Worm (Caenorhabditis elegans) whole organism, L4 larva: Measurements from ENCODE around the gene F21E9.2.

Source experiments
- D1046.2 ChIP-seq: fragments of 200-800 bp; sonication (Bioruptor generic); IDR thresholded peaks from 2 replicates; pipeline ENCODE4 v1.3.6; 2022; ENCODE audit warnings: missing genetic modification characterization, missing compliant biosample characterization
- F10B5.3 ChIP-seq: sonication (generic microtip); optimal IDR thresholded peaks from 2 replicates; lab custom pipeline; 2016; ENCODE audit warnings: mild to moderate bottlenecking, missing genetic modification characterization, missing compliant biosample characterization
- F44E2.7 ChIP-seq: fragments of 200-800 bp; sonication (Bioruptor generic); IDR thresholded peaks from 2 replicates; pipeline ENCODE4 v2.1.2; 2022; ENCODE audit warnings: missing genetic modification characterization, missing compliant biosample characterization
- F49E8.2 ChIP-seq: sonication (generic microtip); optimal IDR thresholded peaks from 2 replicates; lab custom pipeline; 2016; ENCODE audit warnings: missing compliant biosample characterization, mild to moderate bottlenecking, missing genetic modification characterization, borderline replicate concordance
- T26A8.4 ChIP-seq: fragments of 200-800 bp; sonication (Bioruptor generic); IDR thresholded peaks from 2 replicates; pipeline ENCODE4 v1.3.6; 2022; ENCODE audit warnings: missing genetic modification characterization, missing compliant biosample characterization
- Y48G9A.11 ChIP-seq: fragments of 200-800 bp; sonication (Bioruptor generic); IDR thresholded peaks from 2 replicates; pipeline ENCODE4 v1.3.6; 2022; ENCODE audit warnings: missing genetic modification reagents, missing genetic modification characterization, missing compliant biosample characterization
- aha-1 ChIP-seq: fragments of 150-350 bp; peaks from one replicate; lab custom pipeline; 2014; ENCODE audit warnings: missing biosample characterization, missing genetic modification characterization
- ceh-20 ChIP-seq: fragments of 200-800 bp; sonication (Bioruptor generic); IDR thresholded peaks from 2 replicates; pipeline ENCODE4 v1.3.6; 2022; ENCODE audit warnings: missing genetic modification reagents, missing genetic modification characterization, missing compliant biosample characterization
- daf-16 ChIP-seq, 3 experiments: sonication (generic microtip); optimal IDR thresholded peaks; 2 replicates each; lab custom pipeline; 2016 to 2017; ENCODE audit warnings: missing genetic modification characterization in 3 of 3, missing genetic modification reagents in 3 of 3, mild to moderate bottlenecking in 2 of 3, missing compliant biosample characterization in 2 of 3, missing biosample characterization in 1 of 3, moderate library complexity in 1 of 3
- daf-19 ChIP-seq: fragments of 200-800 bp; sonication (Bioruptor generic); conservative IDR thresholded peaks from 2 replicates; pipeline ENCODE4 v1.3.6; 2022; ENCODE audit warnings: missing genetic modification characterization, missing compliant biosample characterization
- dmd-6 ChIP-seq: fragments of 200-800 bp; sonication (Bioruptor generic); IDR thresholded peaks from 2 replicates; pipeline ENCODE4 v1.3.6; 2022; ENCODE audit warnings: missing genetic modification reagents, missing genetic modification characterization, missing compliant biosample characterization
- duxl-1 ChIP-seq: sonication (generic microtip); optimal IDR thresholded peaks from 2 replicates; lab custom pipeline; 2016; ENCODE audit warnings: mild to moderate bottlenecking, missing genetic modification characterization, moderate library complexity, missing compliant biosample characterization; ENCODE audit not compliant: poor library complexity
- dve-1 ChIP-seq: sonication (generic microtip); optimal IDR thresholded peaks from 2 replicates; lab custom pipeline; 2017; ENCODE audit warnings: antibody characterized with exemption, mild to moderate bottlenecking, missing genetic modification characterization, missing compliant biosample characterization; ENCODE audit not compliant: insufficient read depth
- egl-27 ChIP-seq: sonication (generic microtip); optimal IDR thresholded peaks from 3 replicates; lab custom pipeline; 2017; ENCODE audit warnings: missing biosample characterization, missing genetic modification reagents, missing genetic modification characterization
- hif-1 ChIP-seq, 2 experiments: sonication (generic microtip); optimal IDR thresholded peaks; 2 replicates each; lab custom pipeline; 2016 to 2017; ENCODE audit warnings: missing compliant biosample characterization in 2 of 2, missing genetic modification characterization in 2 of 2, missing genetic modification reagents in 2 of 2, missing genotype in 2 of 2, mild to moderate bottlenecking in 1 of 2
- hlh-11 ChIP-seq: fragments of 200-800 bp; sonication (Bioruptor generic); optimal IDR thresholded peaks from 2 replicates; lab custom pipeline; 2018; ENCODE audit warnings: mild to moderate bottlenecking, missing genetic modification characterization, missing compliant biosample characterization
- hlh-30 ChIP-seq: sonication (generic microtip); optimal IDR thresholded peaks from 2 replicates; lab custom pipeline; 2017; ENCODE audit warnings: antibody characterized with exemption, mild to moderate bottlenecking, missing genetic modification characterization, missing compliant biosample characterization; ENCODE audit not compliant: insufficient read depth
- hmg-1.1 ChIP-seq: fragments of 200-800 bp; sonication (Bioruptor generic); IDR thresholded peaks from 2 replicates; pipeline ENCODE4 v1.3.6; 2022; ENCODE audit warnings: missing genetic modification reagents, missing genetic modification characterization, missing compliant biosample characterization
- jun-1 ChIP-seq: fragments of 150-350 bp; optimal IDR thresholded peaks from 2 replicates; lab custom pipeline; 2014; ENCODE audit warnings: missing biosample characterization, missing genetic modification reagents, missing genetic modification characterization
- lin-1 ChIP-seq: fragments of 200-800 bp; sonication (Bioruptor generic); IDR thresholded peaks from 2 replicates; pipeline ENCODE4 v1.3.6; 2022; ENCODE audit warnings: missing genetic modification reagents, missing genetic modification characterization, missing compliant biosample characterization
- lin-38 ChIP-seq: fragments of 200-800 bp; sonication (Bioruptor generic); IDR thresholded peaks from 2 replicates; pipeline ENCODE4 v1.3.6; 2022; ENCODE audit warnings: missing genetic modification reagents, missing genetic modification characterization, missing compliant biosample characterization
- lsy-2 ChIP-seq, 2 experiments: fragments of 150-350 bp in 1 of 2; sonication (generic microtip) in 1 of 2; optimal IDR thresholded peaks; 2 replicates each; lab custom pipeline; 2014 to 2017; ENCODE audit warnings: missing biosample characterization in 2 of 2, missing genetic modification characterization in 2 of 2
- mep-1 ChIP-seq: fragments of 150-350 bp; sonication (generic microtip); optimal IDR thresholded peaks from 3 replicates; lab custom pipeline; 2014; ENCODE audit warnings: missing biosample characterization, missing genetic modification characterization
- mes-2 ChIP-seq: sonication (generic microtip); optimal IDR thresholded peaks from 2 replicates; lab custom pipeline; 2016; ENCODE audit warnings: missing genotype, mild to moderate bottlenecking, missing genetic modification characterization, missing compliant biosample characterization; ENCODE audit not compliant: poor library complexity, severe bottlenecking
- mxl-2 ChIP-seq: fragments of 200-800 bp; sonication (Bioruptor generic); conservative IDR thresholded peaks from 2 replicates; pipeline ENCODE4 v1.3.6; 2022; ENCODE audit warnings: missing genetic modification reagents, missing genetic modification characterization, missing compliant biosample characterization
- nhr-102 ChIP-seq: sonication (generic microtip); optimal IDR thresholded peaks from 2 replicates; lab custom pipeline; 2016; ENCODE audit warnings: mild to moderate bottlenecking, missing genetic modification characterization, moderate library complexity, missing compliant biosample characterization
- nhr-11 ChIP-seq: fragments of 150-350 bp; optimal IDR thresholded peaks from 2 replicates; lab custom pipeline; 2014; ENCODE audit warnings: missing biosample characterization, missing genetic modification characterization
- nhr-28 ChIP-seq: fragments of 150-350 bp; optimal IDR thresholded peaks from 2 replicates; lab custom pipeline; 2014; ENCODE audit warnings: missing biosample characterization, missing genetic modification characterization
- nhr-42 ChIP-seq: fragments of 200-800 bp; sonication (Bioruptor generic); IDR thresholded peaks from 2 replicates; pipeline ENCODE4 v1.3.6; 2022; ENCODE audit warnings: missing genetic modification characterization, missing compliant biosample characterization
- nhr-76 ChIP-seq: fragments of 150-350 bp; optimal IDR thresholded peaks from 2 replicates; lab custom pipeline; 2014; ENCODE audit warnings: missing biosample characterization, missing genetic modification characterization
- nhr-77 ChIP-seq: fragments of 150-350 bp; optimal IDR thresholded peaks from 2 replicates; lab custom pipeline; 2014; ENCODE audit warnings: missing biosample characterization, missing genetic modification characterization
- pqm-1 ChIP-seq: sonication (generic microtip); optimal IDR thresholded peaks from 2 replicates; lab custom pipeline; 2017; ENCODE audit warnings: missing biosample characterization, missing genetic modification characterization
- rbr-2 ChIP-seq: sonication (generic microtip); optimal IDR thresholded peaks from 2 replicates; lab custom pipeline; 2016; ENCODE audit warnings: missing genotype, missing genetic modification characterization, missing compliant biosample characterization
- spr-1 ChIP-seq: sonication (generic microtip); optimal IDR thresholded peaks from 2 replicates; lab custom pipeline; 2016; ENCODE audit warnings: mild to moderate bottlenecking, missing genetic modification characterization, missing compliant biosample characterization
- tra-1 ChIP-seq: fragments of 200-800 bp; sonication (Bioruptor generic); IDR thresholded peaks from 2 replicates; pipeline ENCODE4 v1.3.6; 2022; ENCODE audit warnings: missing genetic modification reagents, missing genetic modification characterization, missing compliant biosample characterization
- unc-62 ChIP-seq, 3 experiments: fragments of 150-350 bp in 1 of 3; sonication (generic microtip); optimal IDR thresholded peaks in 2 of 3; peaks in 1 of 3; 1 replicate in 1 of 3; 2 replicates in 2 of 3; lab custom pipeline; 2014 to 2017; ENCODE audit warnings: missing biosample characterization in 3 of 3, missing genetic modification characterization in 3 of 3, missing genetic modification reagents in 3 of 3, missing genotype in 1 of 3
- vab-7 ChIP-seq: fragments of 200-800 bp; sonication (Bioruptor generic); IDR thresholded peaks from 2 replicates; pipeline ENCODE4 v1.3.6; 2022; ENCODE audit warnings: missing genetic modification reagents, missing genetic modification characterization, missing compliant biosample characterization
- zag-1 ChIP-seq: fragments of 150-350 bp; optimal IDR thresholded peaks from 2 replicates; lab custom pipeline; 2014; ENCODE audit warnings: missing biosample characterization, missing genetic modification characterization
- zip-2 ChIP-seq: fragments of 150-350 bp; optimal IDR thresholded peaks from 2 replicates; lab custom pipeline; 2014; ENCODE audit warnings: missing biosample characterization, missing genetic modification characterization
- ztf-11 ChIP-seq: fragments of 150-350 bp; optimal IDR thresholded peaks from 2 replicates; lab custom pipeline; 2014; ENCODE audit warnings: missing biosample characterization, missing genetic modification characterization

F21E9.2 gene

ce11 chrX:1338906-1339673 is 9.3 kb upstream of the F21E9.2 start:
- TF ChIP-seq F49E8.2 (tag; lab: Kevin White, UChicago): no peak
- TF ChIP-seq hmg-1.1 (GFP tag; lab: Robert Waterston, UW): 0 out of 2 replicates have a peak, but pooled peaks have one; percentile 21
- TF ChIP-seq F10B5.3: peak; percentile 62
- no peak for TF ChIP-seq spr-1 (tag; lab: Kevin White, UChicago)
- TF ChIP-seq duxl-1 (tag; lab: Kevin White, UChicago): peak; percentile 72
- no peak for TF ChIP-seq unc-62 (GFP tag; optimal IDR thresholded peaks at IDR 0.05 in 1 of 2; lab: Kevin White, UChicago)
- no peak for TF ChIP-seq unc-62 (tag; optimal IDR thresholded peaks at IDR 0.05; lab: Kevin White, UChicago)
- TF ChIP-seq egl-27 (tag; lab: Kevin White, UChicago): no peak
- no peak for TF ChIP-seq pqm-1 (tag; lab: Kevin White, UChicago)
- 0 out of 2 replicates have a peak, but pooled peaks have one; percentile 26 for TF ChIP-seq T26A8.4 (GFP tag; lab: Robert Waterston, UW)
- TF ChIP-seq mxl-2 (GFP tag; lab: Robert Waterston, UW): no peak
- TF ChIP-seq jun-1 (tag; lab: Kevin White, UChicago): peak; percentile 19
- TF ChIP-seq lsy-2 (tag; optimal IDR thresholded peaks at IDR 0.05; lab: Kevin White, UChicago): peak in 1 of 2 experiments; percentile 35
- no peak for TF ChIP-seq nhr-11 (tag; lab: Kevin White, UChicago)
- no peak for TF ChIP-seq ztf-11 (tag; lab: Kevin White, UChicago)
- no peak for TF ChIP-seq D1046.2 (GFP tag; lab: Robert Waterston, UW)
- no peak for TF ChIP-seq vab-7
- no peak for TF ChIP-seq zag-1 (tag; lab: Kevin White, UChicago)
- no peak for TF ChIP-seq F44E2.7 (GFP tag; lab: Robert Waterston, UW)
- peak; percentile 39 for TF ChIP-seq nhr-102 (tag; lab: Kevin White, UChicago)
- TF ChIP-seq nhr-42: 0 out of 2 replicates have a peak, but pooled peaks have one; percentile 28
- peak; percentile 51 for TF ChIP-seq mep-1
- no peak for TF ChIP-seq nhr-76 (tag; lab: Kevin White, UChicago)
- peak; percentile 51 for TF ChIP-seq mes-2 (tag; lab: Kevin White, UChicago)
- no peak for TF ChIP-seq tra-1 (GFP tag; lab: Robert Waterston, UW)
- peak; percentile 15 for TF ChIP-seq rbr-2 (tag; lab: Kevin White, UChicago)
- 0 out of 2 replicates have a peak, but pooled peaks have one; percentile 11 for TF ChIP-seq lin-38 (GFP tag; lab: Robert Waterston, UW)
- peak; percentile 19 for TF ChIP-seq dve-1 (tag; lab: Kevin White, UChicago)

DNA sequence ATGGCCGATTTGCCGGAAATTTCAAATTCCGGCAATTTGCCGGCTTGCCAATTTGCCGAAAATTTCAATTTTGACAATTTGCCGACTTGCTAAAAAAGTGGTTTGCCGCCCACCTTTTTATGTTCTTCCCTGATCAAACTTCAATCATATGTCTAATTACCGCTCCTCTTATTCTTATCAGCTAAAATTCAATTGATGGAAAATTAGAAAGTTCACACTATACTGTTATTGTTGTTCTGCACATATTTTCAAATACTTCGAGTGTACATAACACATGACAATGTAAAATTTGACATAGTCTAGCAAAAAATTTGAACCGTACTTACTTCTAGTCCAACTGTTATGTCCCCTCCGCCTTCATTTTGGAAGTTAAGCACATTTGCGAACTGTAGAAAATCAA is 8.1 kb upstream of the F21E9.2 start:
- TF ChIP-seq dve-1 (tag; lab: Kevin White, UChicago) (peak; percentile 60), daf-16 (GFP tag; optimal IDR thresholded peaks at IDR 0.05; lab: Kevin White, UChicago) (no peak), daf-16 (tag; optimal IDR thresholded peaks at IDR 0.05; lab: Kevin White, UChicago) (peak; percentile 79), aha-1 (tag; lab: Kevin White, UChicago) (peak; percentile 15), daf-19 (GFP tag; lab: Robert Waterston, UW) (no peak), hif-1 (tag; optimal IDR thresholded peaks at IDR 0.05; lab: Kevin White, UChicago) (peak in 1 of 2 experiments; percentile 91), ceh-20 (GFP tag; lab: Robert Waterston, UW) (no peak), Y48G9A.11 (no peak), dmd-6 (GFP tag; lab: Robert Waterston, UW) (peak; percentile 56), nhr-77 (tag; lab: Kevin White, UChicago) (peak; percentile 20), hlh-11 (peak; percentile 42), pqm-1 (tag; lab: Kevin White, UChicago) (peak; percentile 0), lin-1 (GFP tag; lab: Robert Waterston, UW) (0 out of 2 replicates have a peak, but pooled peaks have one; percentile 20), nhr-28 (tag; lab: Kevin White, UChicago) (peak; percentile 71), nhr-42 (no peak), zip-2 (no peak), hlh-30 (tag; lab: Kevin White, UChicago) (peak; percentile 47)
